Fruit fly (Drosophila melanogaster) whole organism: ENCODE data around the gene robl37BC.

Experiments used
- CG8478 ChIP-seq: fragments of >200 bp; optimal IDR thresholded peaks from 2 replicates; lab custom pipeline; 2018; ENCODE audit warnings: inconsistent platforms
- Dll ChIP-seq: fragments of >200 bp; optimal IDR thresholded peaks from 2 replicates; lab custom pipeline; 2017
- EcR ChIP-seq, 2 experiments: fragments of >200 bp; optimal IDR thresholded peaks; 2 replicates each; lab custom pipeline; 2017; ENCODE audit warnings: missing biosample characterization in 2 of 2, missing genetic modification characterization in 2 of 2, missing genetic modification reagents in 2 of 2
- pan ChIP-seq: fragments of >200 bp; optimal IDR thresholded peaks from 2 replicates; lab custom pipeline; 2017
- psq ChIP-seq: fragments of >200 bp; optimal IDR thresholded peaks from 2 replicates; lab custom pipeline; 2017
- usp ChIP-seq: fragments of >200 bp; optimal IDR thresholded peaks from 2 replicates; lab custom pipeline; 2017; ENCODE audit warnings: missing biosample characterization, missing genetic modification characterization, mixed read lengths

robl37BC gene

DNA sequence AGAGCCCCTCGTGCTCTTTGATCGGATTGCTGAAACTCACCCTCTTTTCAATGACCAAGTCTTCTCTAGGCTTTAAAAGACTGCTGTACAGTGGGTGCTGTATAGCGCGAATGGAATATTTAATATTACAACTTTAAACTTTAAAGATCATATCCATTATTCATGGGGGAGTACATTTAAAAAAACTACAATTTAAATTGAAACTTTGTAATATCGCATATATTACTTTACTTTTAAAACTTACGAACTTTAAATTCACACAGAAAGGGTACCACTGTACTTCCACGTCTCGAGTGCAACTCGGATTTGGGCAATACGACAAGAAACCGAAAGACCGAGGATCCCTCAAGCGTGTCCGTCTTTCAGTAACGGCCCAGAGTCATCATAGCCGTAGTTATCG is 48.2 kb downstream of the robl37BC start, which contains the start of gene Phlpp:
Phlpp (plus strand) TSS at position 214 of the 400 bp plus-strand sequence.
- TF ChIP-seq EcR (GFP tag; optimal IDR thresholded peaks at IDR 0.05; lab: Kevin White, UChicago): no peak
- no peak for TF ChIP-seq psq (lab: Kevin White, UChicago)
- TF ChIP-seq CG8478 (lab: Kevin White, UChicago): no peak
- no peak for TF ChIP-seq Dll (lab: Kevin White, UChicago)
- TF ChIP-seq pan (lab: Kevin White, UChicago): no peak
- no peak for TF ChIP-seq usp (GFP tag; lab: Kevin White, UChicago)
